Worm (Caenorhabditis elegans) whole organism, mixed stage, embryonic: ENCODE results near the gene ZK622.5.

Experiments used
- blmp-1 ChIP-seq: fragments of 150-350 bp; optimal IDR thresholded peaks from 2 replicates; lab custom pipeline; 2014; ENCODE audit warnings: missing biosample characterization, missing genetic modification characterization
- elt-3 ChIP-seq: fragments of 150-350 bp; optimal IDR thresholded peaks from 2 replicates; lab custom pipeline; 2014; ENCODE audit warnings: missing biosample characterization, missing genetic modification characterization
- lin-13 ChIP-seq: fragments of 150-350 bp; optimal IDR thresholded peaks from 2 replicates; lab custom pipeline; 2014; ENCODE audit warnings: missing biosample characterization, missing genetic modification characterization
- mab-5 ChIP-seq: fragments of 150-350 bp; optimal IDR thresholded peaks from 2 replicates; lab custom pipeline; 2014; ENCODE audit warnings: missing biosample characterization, missing genetic modification characterization
- nhr-28 ChIP-seq: fragments of 150-350 bp; optimal IDR thresholded peaks from 2 replicates; lab custom pipeline; 2014; ENCODE audit warnings: missing biosample characterization, missing genetic modification characterization
- snpc-4 ChIP-seq: fragments of 150-350 bp; optimal IDR thresholded peaks from 2 replicates; lab custom pipeline; 2014; ENCODE audit warnings: missing biosample characterization, missing genetic modification characterization
- sptf-1 ChIP-seq: sonication (generic microtip); optimal IDR thresholded peaks from 2 replicates; lab custom pipeline; 2017; ENCODE audit warnings: mild to moderate bottlenecking, missing genetic modification characterization, moderate library complexity, missing compliant biosample characterization
- tbx-8 ChIP-seq: fragments of 200-800 bp; sonication (Bioruptor generic); optimal IDR thresholded peaks from 2 replicates; lab custom pipeline; 2018; ENCODE audit warnings: mild to moderate bottlenecking, missing genetic modification characterization, moderate library complexity, missing compliant biosample characterization
- unc-62 ChIP-seq: fragments of 150-350 bp; optimal IDR thresholded peaks from 2 replicates; lab custom pipeline; 2014; ENCODE audit warnings: missing biosample characterization, missing genetic modification reagents, missing genetic modification characterization
- ztf-11 ChIP-seq: fragments of 150-350 bp; optimal IDR thresholded peaks from 2 replicates; lab custom pipeline; 2014; ENCODE audit warnings: missing biosample characterization, missing genetic modification characterization

DNA sequence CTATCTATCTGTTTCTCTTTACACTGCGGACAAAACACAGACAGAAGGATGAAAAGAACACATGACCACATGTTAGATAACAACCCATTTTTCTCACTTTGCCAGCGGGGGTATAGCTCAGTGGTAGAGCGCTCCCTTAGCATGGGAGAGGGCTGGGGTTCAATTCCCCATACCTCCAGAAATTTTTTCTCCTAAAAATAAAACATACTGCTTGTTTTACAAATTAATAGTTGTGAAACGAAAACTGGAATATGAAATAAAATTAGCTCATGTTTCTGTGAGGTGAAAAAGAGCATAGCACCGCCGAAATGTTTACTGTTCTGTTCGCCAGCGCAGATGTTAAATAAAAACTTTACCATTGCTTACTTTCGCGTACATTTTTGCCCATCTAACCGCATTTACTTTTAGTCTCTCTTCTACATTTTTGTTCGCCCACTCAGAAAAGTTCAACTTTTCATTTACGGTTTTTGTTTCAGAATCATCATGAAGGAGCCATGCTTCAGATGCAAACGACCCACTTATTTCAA, 3.0 kb downstream of the ZK622.5 start, which contains the start of gene ZK622.4:
- TF ChIP-seq blmp-1 (tag; lab: Kevin White, UChicago), result peak; percentile 8
- peak; percentile 20 for TF ChIP-seq ztf-11
- TF ChIP-seq tbx-8 (GFP tag; lab: Kevin White, UChicago), result peak; percentile 77
- TF ChIP-seq elt-3 (tag; lab: Kevin White, UChicago), result no peak
- TF ChIP-seq sptf-1 (tag; lab: Kevin White, UChicago), result peak; percentile 93
- no peak for TF ChIP-seq lin-13
- TF ChIP-seq unc-62, result peak; percentile 46
- TF ChIP-seq snpc-4 (tag; lab: Kevin White, UChicago), result no peak
- TF ChIP-seq mab-5 (tag; lab: Kevin White, UChicago), result no peak
- peak; percentile 80 for TF ChIP-seq nhr-28 (tag; lab: Kevin White, UChicago)
